Worm (Caenorhabditis elegans) whole organism, L4 larva: ENCODE results near the gene scav-2.

ENCODE experiments used
- F49E8.2 ChIP-seq: sonication (generic microtip); optimal IDR thresholded peaks from 2 replicates; lab custom pipeline; 2016; ENCODE audit warnings: missing compliant biosample characterization, mild to moderate bottlenecking, missing genetic modification characterization, borderline replicate concordance
- Y105C5A.15 ChIP-seq: fragments of 200-800 bp; sonication (Bioruptor generic); IDR thresholded peaks from 2 replicates; pipeline ENCODE4 v1.3.6; 2022; ENCODE audit warnings: missing genetic modification characterization, missing compliant biosample characterization
- aha-1 ChIP-seq: fragments of 150-350 bp; peaks from one replicate; lab custom pipeline; 2014; ENCODE audit warnings: missing biosample characterization, missing genetic modification characterization
- attf-4 ChIP-seq: sonication (generic microtip); optimal IDR thresholded peaks from 3 replicates; lab custom pipeline; 2017; ENCODE audit warnings: missing biosample characterization, missing genetic modification characterization
- dmd-8 ChIP-seq: fragments of 200-800 bp; sonication (Bioruptor generic); IDR thresholded peaks from 2 replicates; pipeline ENCODE4 v1.3.6; 2022; ENCODE audit warnings: missing genetic modification characterization, missing compliant biosample characterization
- gei-8 ChIP-seq: fragments of 200-800 bp; sonication (Bioruptor generic); optimal IDR thresholded peaks from 2 replicates; lab custom pipeline; 2018; ENCODE audit warnings: mild to moderate bottlenecking, missing genetic modification characterization, missing compliant biosample characterization
- nhr-6 ChIP-seq: fragments of 150-350 bp; optimal IDR thresholded peaks from 2 replicates; lab custom pipeline; 2014; ENCODE audit warnings: missing biosample characterization, missing genetic modification characterization
- snpc-4 ChIP-seq: fragments of 150-350 bp; optimal IDR thresholded peaks from 2 replicates; lab custom pipeline; 2014; ENCODE audit warnings: missing biosample characterization, missing genetic modification characterization
- unc-62 ChIP-seq, 3 experiments: fragments of 150-350 bp in 1 of 3; sonication (generic microtip); optimal IDR thresholded peaks in 2 of 3; peaks in 1 of 3; 1 replicate in 1 of 3; 2 replicates in 2 of 3; lab custom pipeline; 2014 to 2017; ENCODE audit warnings: missing biosample characterization in 3 of 3, missing genetic modification characterization in 3 of 3, missing genetic modification reagents in 3 of 3, missing genotype in 1 of 3

The scav-2 gene

ce11 chrIII:13502513-13502912 lies 52.6 kb downstream of the scav-2 start, which contains the start of gene T28A8.8:
T28A8.8 (plus strand) TSS chrIII:13502813.
- TF ChIP-seq Y105C5A.15 = no peak
- TF ChIP-seq attf-4 (tag; lab: Kevin White, UChicago) = no peak
- TF ChIP-seq nhr-6 (tag; lab: Kevin White, UChicago) = no peak
- no peak for TF ChIP-seq snpc-4 (tag; lab: Kevin White, UChicago)

- TF ChIP-seq unc-62 (GFP tag; optimal IDR thresholded peaks at IDR 0.05 in 1 of 2; lab: Kevin White, UChicago) (peak in 1 of 2 experiments; percentile 60), unc-62 (tag; optimal IDR thresholded peaks at IDR 0.05; lab: Kevin White, UChicago) (no peak), dmd-8 (GFP tag; lab: Robert Waterston, UW) (no peak), gei-8 (no peak), aha-1 (tag; lab: Kevin White, UChicago) (peak; percentile 88), F49E8.2 (tag; lab: Kevin White, UChicago) (no peak)
These were observed 53.5 kb downstream of the scav-2 start, which contains the start of gene T28A8.5 for ce11 chrIII:13501599-13501998. T28A8.5 (plus strand) TSS chrIII:13501630.
